Worm (Caenorhabditis elegans) whole organism, young adult: ENCODE measurements around the gene Y62E10A.6.

Source experiments
- B0035.1 ChIP-seq: sonication (generic microtip); optimal IDR thresholded peaks from 2 replicates; lab custom pipeline; 2016; ENCODE audit warnings: missing genetic modification characterization, mild to moderate bottlenecking, missing compliant biosample characterization, missing genotype, missing genetic modification reagents
- F22D6.2 ChIP-seq: sonication (generic microtip); optimal IDR thresholded peaks from 2 replicates; lab custom pipeline; 2016; ENCODE audit warnings: mild to moderate bottlenecking, missing genetic modification characterization, missing compliant biosample characterization
- F23B12.7 ChIP-seq: sonication (generic microtip); optimal IDR thresholded peaks from 2 replicates; lab custom pipeline; 2017; ENCODE audit warnings: missing genetic modification characterization, mild to moderate bottlenecking, missing compliant biosample characterization, antibody characterized with exemption, moderate library complexity; ENCODE audit not compliant: insufficient read depth
- F49E8.2 ChIP-seq: sonication (generic microtip); optimal IDR thresholded peaks from 3 replicates; lab custom pipeline; 2017; ENCODE audit warnings: missing genetic modification characterization, mild to moderate bottlenecking, missing compliant biosample characterization, antibody characterized with exemption, moderate library complexity; ENCODE audit not compliant: insufficient read depth
- T07F8.4 ChIP-seq: sonication (generic microtip); optimal IDR thresholded peaks from 2 replicates; lab custom pipeline; 2016; ENCODE audit warnings: mild to moderate bottlenecking, missing genetic modification characterization, moderate library complexity, missing compliant biosample characterization
- Y53G8AR.9 ChIP-seq: fragments of 200-800 bp; sonication (Bioruptor generic); conservative IDR thresholded peaks from 2 replicates; pipeline ENCODE4 v1.3.6; 2022; ENCODE audit warnings: missing genetic modification reagents, missing genetic modification characterization, missing compliant biosample characterization
- Y56A3A.18 ChIP-seq: fragments of 200-800 bp; sonication (Bioruptor generic); IDR thresholded peaks from 2 replicates; pipeline ENCODE4 v1.3.6; 2022; ENCODE audit warnings: missing genetic modification reagents, missing genetic modification characterization, missing compliant biosample characterization
- ZK185.1 ChIP-seq: sonication (generic microtip); optimal IDR thresholded peaks from 2 replicates; lab custom pipeline; 2016; ENCODE audit warnings: mild to moderate bottlenecking, missing genetic modification characterization, missing compliant biosample characterization; ENCODE audit not compliant: poor library complexity, severe bottlenecking
- ama-1 ChIP-seq, 3 experiments: fragments of 150-350 bp in 1 of 3; sonication (generic microtip) in 2 of 3; optimal IDR thresholded peaks; 2 replicates each; lab custom pipeline; 2014 to 2018; ENCODE audit warnings: missing biosample characterization in 2 of 3, missing genetic modification characterization in 2 of 3, missing genetic modification reagents in 2 of 3
- aptf-3 ChIP-seq: fragments of 200-800 bp; sonication (Bioruptor generic); IDR thresholded peaks from 2 replicates; pipeline ENCODE4 v1.3.6; 2022; ENCODE audit warnings: missing genetic modification characterization, missing compliant biosample characterization
- attf-3 ChIP-seq: fragments of 200-800 bp; sonication (Bioruptor generic); conservative IDR thresholded peaks from 2 replicates; pipeline ENCODE4 v1.3.6; 2022; ENCODE audit warnings: missing genetic modification reagents, missing genetic modification characterization, missing compliant biosample characterization
- attf-6 ChIP-seq: fragments of 200-800 bp; sonication (Bioruptor generic); IDR thresholded peaks from 2 replicates; pipeline ENCODE4 v1.3.6; 2022; ENCODE audit warnings: missing genetic modification reagents, missing genetic modification characterization, missing compliant biosample characterization
- bed-2 ChIP-seq: fragments of 200-800 bp; sonication (Bioruptor generic); IDR thresholded peaks from 2 replicates; pipeline ENCODE4 v1.3.6; 2022; ENCODE audit warnings: missing genetic modification reagents, missing genetic modification characterization, missing compliant biosample characterization
- cebp-1 ChIP-seq, 2 experiments: fragments of 200-800 bp in 1 of 2; sonication (Bioruptor generic) in 1 of 2; sonication (generic microtip) in 1 of 2; IDR thresholded peaks in 1 of 2; optimal IDR thresholded peaks in 1 of 2; 2 replicates each; pipeline versions ENCODE4 v1.3.6 to Lab custom; 2017 to 2022; ENCODE audit warnings: missing compliant biosample characterization in 2 of 2, missing genetic modification characterization in 2 of 2, mild to moderate bottlenecking in 1 of 2, missing genetic modification reagents in 1 of 2, moderate library complexity in 1 of 2
- cebp-2 ChIP-seq: fragments of 200-800 bp; sonication (Bioruptor generic); IDR thresholded peaks from 2 replicates; pipeline ENCODE4 v1.3.6; 2022; ENCODE audit warnings: missing genetic modification characterization, missing compliant biosample characterization
- ceh-27 ChIP-seq: fragments of 200-800 bp; sonication (Bioruptor generic); optimal IDR thresholded peaks from 2 replicates; lab custom pipeline; 2018; ENCODE audit warnings: mild to moderate bottlenecking, missing genetic modification characterization, moderate library complexity, missing compliant biosample characterization
- ceh-58 ChIP-seq: fragments of 200-800 bp; sonication (Bioruptor generic); IDR thresholded peaks from 2 replicates; pipeline ENCODE4 v1.3.6; 2022; ENCODE audit warnings: missing genetic modification characterization, missing compliant biosample characterization
- ceh-91 ChIP-seq: fragments of 200-800 bp; sonication (Bioruptor generic); IDR thresholded peaks from 2 replicates; pipeline ENCODE4 v1.3.6; 2022; ENCODE audit warnings: missing genetic modification reagents, missing genetic modification characterization, missing compliant biosample characterization
- fkh-3 ChIP-seq: sonication (generic microtip); optimal IDR thresholded peaks from 2 replicates; lab custom pipeline; 2016; ENCODE audit warnings: mild to moderate bottlenecking, missing genetic modification characterization, missing compliant biosample characterization
- gei-17 ChIP-seq: fragments of 200-800 bp; sonication (Bioruptor generic); optimal IDR thresholded peaks from 2 replicates; lab custom pipeline; 2018; ENCODE audit warnings: mild to moderate bottlenecking, missing genetic modification characterization, missing compliant biosample characterization
- lag-1 ChIP-seq: fragments of 200-800 bp; sonication (Bioruptor generic); IDR thresholded peaks from 2 replicates; pipeline ENCODE4 v1.3.6; 2022; ENCODE audit warnings: missing genetic modification reagents, missing genetic modification characterization, missing compliant biosample characterization
- let-607 ChIP-seq, 2 experiments: fragments of 200-800 bp in 1 of 2; sonication (Bioruptor generic) in 1 of 2; sonication (generic microtip) in 1 of 2; optimal IDR thresholded peaks; 2 replicates each; lab custom pipeline; 2016 to 2018; ENCODE audit warnings: mild to moderate bottlenecking in 2 of 2, missing compliant biosample characterization in 2 of 2, missing genetic modification characterization in 2 of 2, moderate library complexity in 2 of 2, missing genotype in 1 of 2
- lin-35 ChIP-seq, 3 experiments: fragments of 150-350 bp in 2 of 3; sonication (generic microtip) in 1 of 3; optimal IDR thresholded peaks; 2 replicates each; lab custom pipeline; 2014 to 2018; ENCODE audit warnings: missing biosample characterization in 3 of 3, missing genetic modification characterization in 3 of 3, missing genetic modification reagents in 3 of 3
- lin-40 ChIP-seq: sonication (generic microtip); optimal IDR thresholded peaks from 2 replicates; lab custom pipeline; 2016; ENCODE audit warnings: missing genetic modification characterization, mild to moderate bottlenecking, missing compliant biosample characterization, missing genotype, missing genetic modification reagents
- madf-10 ChIP-seq: sonication (generic microtip); optimal IDR thresholded peaks from 2 replicates; lab custom pipeline; 2016; ENCODE audit warnings: mild to moderate bottlenecking, missing genetic modification characterization, missing compliant biosample characterization
- mel-28 ChIP-seq: sonication (generic microtip); optimal IDR thresholded peaks from 2 replicates; lab custom pipeline; 2016; ENCODE audit warnings: borderline replicate concordance, mild to moderate bottlenecking, missing genetic modification characterization, missing compliant biosample characterization
- mxl-1 ChIP-seq: sonication (generic microtip); optimal IDR thresholded peaks from 2 replicates; lab custom pipeline; 2016; ENCODE audit warnings: missing genetic modification characterization, missing compliant biosample characterization
- nfya-1 ChIP-seq: sonication (generic microtip); optimal IDR thresholded peaks from 2 replicates; lab custom pipeline; 2017; ENCODE audit warnings: antibody characterized with exemption, missing compliant biosample characterization, missing genetic modification characterization, borderline replicate concordance; ENCODE audit not compliant: insufficient read depth
- nfyb-1 ChIP-seq: fragments of 200-800 bp; sonication (Bioruptor generic); IDR thresholded peaks from 2 replicates; pipeline ENCODE4 v1.3.6; 2022; ENCODE audit warnings: missing genetic modification reagents, missing genetic modification characterization, missing compliant biosample characterization
- nhr-179 ChIP-seq: sonication (generic microtip); optimal IDR thresholded peaks from 2 replicates; lab custom pipeline; 2016; ENCODE audit warnings: mild to moderate bottlenecking, missing genetic modification characterization, missing compliant biosample characterization
- nhr-27 ChIP-seq: fragments of 200-800 bp; sonication (Bioruptor generic); optimal IDR thresholded peaks from 2 replicates; lab custom pipeline; 2018; ENCODE audit warnings: mild to moderate bottlenecking, missing genetic modification characterization, moderate library complexity, missing compliant biosample characterization
- nhr-80 ChIP-seq: sonication (generic microtip); optimal IDR thresholded peaks from 2 replicates; lab custom pipeline; 2016; ENCODE audit warnings: missing genetic modification characterization, missing compliant biosample characterization
- pha-4 ChIP-seq: fragments of 150-350 bp; sonication (generic microtip); optimal IDR thresholded peaks from 2 replicates; lab custom pipeline; 2014; ENCODE audit warnings: missing biosample characterization, missing genetic modification reagents, missing genetic modification characterization
- repo-1 ChIP-seq: sonication (generic microtip); optimal IDR thresholded peaks from 2 replicates; lab custom pipeline; 2017; ENCODE audit warnings: mild to moderate bottlenecking, missing genetic modification characterization, missing compliant biosample characterization
- sdz-38 ChIP-seq: sonication (generic microtip); optimal IDR thresholded peaks from 2 replicates; lab custom pipeline; 2016; ENCODE audit warnings: missing genotype, missing genetic modification characterization, missing compliant biosample characterization
- snpc-1.1 ChIP-seq: sonication (generic microtip); optimal IDR thresholded peaks from 2 replicates; lab custom pipeline; 2017; ENCODE audit warnings: missing genetic modification characterization, mild to moderate bottlenecking, missing compliant biosample characterization, antibody characterized with exemption, moderate library complexity, missing genotype, missing genetic modification reagents; ENCODE audit not compliant: insufficient read depth
- snpc-1.3 ChIP-seq: sonication (generic microtip); optimal IDR thresholded peaks from 2 replicates; lab custom pipeline; 2017; ENCODE audit warnings: missing genetic modification characterization, mild to moderate bottlenecking, missing compliant biosample characterization, antibody characterized with exemption, moderate library complexity, missing genotype, missing genetic modification reagents; ENCODE audit not compliant: insufficient read depth
- snpc-4 ChIP-seq, 5 experiments: fragments of 150-350 bp in 1 of 5; sonication (generic microtip) in 4 of 5; optimal IDR thresholded peaks; 2 replicates each; lab custom pipeline; 2014 to 2018; ENCODE audit warnings: missing genetic modification characterization in 5 of 5, missing biosample characterization in 3 of 5, antibody characterized with exemption in 2 of 5, mild to moderate bottlenecking in 2 of 5, missing compliant biosample characterization in 2 of 5, missing genotype in 2 of 5, moderate library complexity in 2 of 5, missing genetic modification reagents in 1 of 5
- tbp1 ChIP-seq: fragments of 200-800 bp; sonication (Bioruptor generic); optimal IDR thresholded peaks from 2 replicates; lab custom pipeline; 2018; ENCODE audit warnings: mild to moderate bottlenecking, missing genetic modification characterization, missing compliant biosample characterization
- tlf-1 ChIP-seq: fragments of 200-800 bp; sonication (Bioruptor generic); optimal IDR thresholded peaks from 2 replicates; lab custom pipeline; 2018; ENCODE audit warnings: mild to moderate bottlenecking, missing genetic modification characterization, missing compliant biosample characterization
- ztf-26 ChIP-seq: sonication (generic microtip); optimal IDR thresholded peaks from 2 replicates; lab custom pipeline; 2017; ENCODE audit warnings: missing genetic modification characterization, missing compliant biosample characterization

Gene Y62E10A.6

DNA sequence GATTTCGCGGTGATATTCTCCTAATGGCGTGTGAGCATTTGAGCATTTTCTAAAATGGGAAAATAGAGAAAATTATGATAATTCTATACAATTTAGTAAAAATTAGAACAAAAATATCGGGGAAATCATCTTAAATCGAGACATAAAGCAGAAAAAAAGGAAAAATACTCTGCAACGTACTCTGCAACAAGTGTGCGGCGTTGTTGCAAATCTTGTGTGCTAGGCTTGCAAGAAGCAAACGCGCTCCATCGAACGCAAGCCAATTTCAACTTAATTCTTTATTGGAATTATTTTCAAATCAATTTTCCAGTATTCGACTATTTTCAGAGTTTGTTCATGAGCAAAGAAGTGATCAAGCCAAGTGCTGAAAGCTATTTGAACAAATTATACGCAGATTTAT lies 14.2 kb downstream of the Y62E10A.6 start, which contains the start of the genes Y62E10A.20, Y62E10A.23 and mdt-9 (continued):
- peak; percentile 69 for TF ChIP-seq F49E8.2 (tag; lab: Kevin White, UChicago)
- TF ChIP-seq nfyb-1 (GFP tag; lab: Robert Waterston, UW), result no peak
- no peak for TF ChIP-seq bed-2 (GFP tag; lab: Robert Waterston, UW)
- peak; percentile 41 for TF ChIP-seq F23B12.7 (tag; lab: Kevin White, UChicago)
- TF ChIP-seq snpc-1.3, result peak; percentile 45

DNA sequence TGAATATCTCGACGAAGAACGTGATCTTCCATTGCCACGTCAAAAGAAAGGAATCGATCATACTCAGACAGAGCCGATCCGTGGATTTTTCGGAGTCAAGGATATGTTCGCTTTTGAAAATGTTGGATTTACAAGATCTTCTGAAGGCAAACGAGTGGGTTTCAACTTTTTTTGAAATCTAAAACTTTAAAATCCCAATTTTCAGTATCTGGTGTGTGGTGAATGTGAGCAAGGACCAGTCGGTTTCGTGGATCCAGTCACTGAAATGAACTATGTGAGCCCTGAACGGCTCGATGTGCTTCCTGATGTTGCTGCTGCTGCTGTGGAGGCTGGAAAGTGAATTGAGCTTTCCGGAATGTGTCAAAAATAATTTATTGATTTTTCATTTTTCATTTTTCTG lies 15.1 kb downstream of the Y62E10A.6 start, which contains the start of gene lsm-3:
Gene lsm-3 (plus strand): TSS at position 301 of the 400 bp plus-strand sequence.
- TF ChIP-seq ceh-91 (GFP tag; lab: Robert Waterston, UW) (no peak), B0035.1 (no peak), F22D6.2 (no peak), sdz-38 (tag; lab: Kevin White, UChicago) (no peak), snpc-1.1 (tag; lab: Kevin White, UChicago) (no peak), Y56A3A.18 (GFP tag; lab: Robert Waterston, UW) (no peak), nfyb-1 (GFP tag; lab: Robert Waterston, UW) (no peak), nhr-80 (tag; lab: Kevin White, UChicago) (no peak), ZK185.1 (tag; lab: Kevin White, UChicago) (no peak), lin-40 (tag; lab: Kevin White, UChicago) (no peak), cebp-1 (GFP tag; IDR thresholded peaks at IDR 0.05; lab: Robert Waterston, UW) (no peak), cebp-1 (tag; optimal IDR thresholded peaks at IDR 0.05; lab: Kevin White, UChicago) (no peak), nfya-1 (no peak), mel-28 (tag; lab: Kevin White, UChicago) (no peak), snpc-4 (GFP tag; optimal IDR thresholded peaks at IDR 0.05; lab: Kevin White, UChicago) (no peak), snpc-4 (tag; optimal IDR thresholded peaks at IDR 0.05; lab: Kevin White, UChicago) (no peak), attf-3 (no peak), ztf-26 (tag; lab: Kevin White, UChicago) (no peak), lin-35 (GFP tag; optimal IDR thresholded peaks at IDR 0.05; lab: Kevin White, UChicago) (no peak), aptf-3 (GFP tag; lab: Robert Waterston, UW) (no peak), nhr-27 (tag; lab: Kevin White, UChicago) (no peak)

DNA sequence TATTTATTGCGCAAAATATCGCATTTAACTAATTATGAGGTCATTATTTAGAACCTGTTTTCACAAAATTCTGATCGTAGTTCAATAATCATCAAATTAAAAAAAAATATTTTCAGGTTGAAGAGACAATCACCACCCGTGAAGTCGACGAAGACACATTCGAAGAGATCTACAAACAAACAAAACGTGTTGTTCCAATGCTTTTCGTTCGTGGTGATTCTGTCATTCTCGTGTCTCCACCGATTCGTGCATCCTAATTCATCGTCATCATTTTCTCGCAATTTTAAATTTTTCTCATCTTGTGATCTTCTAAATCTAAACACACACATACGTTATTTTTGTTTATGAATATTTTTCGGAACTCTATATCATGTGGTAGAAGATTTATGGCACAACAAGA lies 17.0 kb downstream of the Y62E10A.6 start:
- peak; percentile 67; the same call in 1 of the 2 replicates for TF ChIP-seq Y56A3A.18 (GFP tag; lab: Robert Waterston, UW)
- no peak for TF ChIP-seq T07F8.4 (tag; lab: Kevin White, UChicago)
- TF ChIP-seq pha-4 (tag; lab: Kevin White, UChicago), result no peak
- TF ChIP-seq cebp-2 (GFP tag; lab: Robert Waterston, UW), result 0 out of 2 replicates have a peak, but pooled peaks have one; percentile 32
- TF ChIP-seq lag-1 (GFP tag; lab: Robert Waterston, UW), result no peak
- no peak for TF ChIP-seq fkh-3 (tag; lab: Kevin White, UChicago)
- TF ChIP-seq ZK185.1 (tag; lab: Kevin White, UChicago), result peak; percentile 36
- 0 out of 2 replicates have a peak, but pooled peaks have one; percentile 57 for TF ChIP-seq Y53G8AR.9 (GFP tag; lab: Robert Waterston, UW)
- no peak for TF ChIP-seq madf-10
- no peak for TF ChIP-seq tbp1 (GFP tag; lab: Kevin White, UChicago)
- TF ChIP-seq B0035.1, result peak; percentile 74
- no peak for TF ChIP-seq attf-6 (GFP tag; lab: Robert Waterston, UW)
- peak; percentile 20 for TF ChIP-seq gei-17 (GFP tag; lab: Kevin White, UChicago)
- peak; percentile 47 for TF ChIP-seq lin-40 (tag; lab: Kevin White, UChicago)
- TF ChIP-seq repo-1 (tag; lab: Kevin White, UChicago), result peak; percentile 82
- no peak for TF ChIP-seq let-607 (tag; optimal IDR thresholded peaks at IDR 0.05; lab: Kevin White, UChicago)
- TF ChIP-seq mel-28 (tag; lab: Kevin White, UChicago), result no peak
- TF ChIP-seq nfyb-1 (GFP tag; lab: Robert Waterston, UW), result 0 out of 2 replicates have a peak, but pooled peaks have one; percentile 34
- TF ChIP-seq ceh-27, result peak; percentile 18
- TF ChIP-seq mxl-1 (tag; lab: Kevin White, UChicago), result no peak
- no peak for TF ChIP-seq ceh-58
- no peak for TF ChIP-seq snpc-1.3
- TF ChIP-seq nhr-179 (tag; lab: Kevin White, UChicago), result no peak
- peak; percentile 62 for TF ChIP-seq ama-1 (optimal IDR thresholded peaks at IDR 0.05; lab: Kevin White, UChicago)
- no peak for TF ChIP-seq ama-1 (GFP tag; optimal IDR thresholded peaks at IDR 0.05; lab: Kevin White, UChicago)
- TF ChIP-seq tlf-1 (GFP tag; lab: Kevin White, UChicago), result peak; percentile 29
- TF ChIP-seq attf-3, result no peak
